Worm (Caenorhabditis elegans): Measurements from ENCODE around the gene rnf-5.

DNA sequence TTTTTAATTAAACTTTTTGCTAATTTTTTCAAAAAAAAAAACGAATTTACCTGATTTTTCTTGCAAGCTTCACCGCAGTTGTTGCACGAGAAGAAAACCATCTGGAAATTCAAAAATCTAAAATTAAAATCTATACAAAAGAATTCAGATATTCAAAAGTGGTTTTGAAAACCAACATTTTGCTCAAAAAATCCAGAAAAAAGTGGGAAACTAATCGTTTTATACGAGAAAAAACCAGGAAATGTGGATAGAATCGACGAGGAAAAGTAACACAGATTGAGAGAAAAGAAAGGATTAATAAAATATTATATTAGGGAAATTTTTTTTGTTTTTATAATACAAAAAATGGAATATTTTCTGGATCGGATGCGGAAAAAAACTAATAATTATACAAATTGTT, 2.6 kb downstream of the rnf-5 start, which contains the start of gene C16C10.8:
- TF ChIP-seq mes-4 (tag; optimal IDR thresholded peaks at IDR 0.05): no peak
- TF ChIP-seq F22D6.2 (tag; optimal IDR thresholded peaks at IDR 0.05): no peak
- TF ChIP-seq T26A5.8 (tag; optimal IDR thresholded peaks at IDR 0.05): no peak
- TF ChIP-seq C17E4.6 (GFP tag; IDR thresholded peaks at IDR 0.05): no peak
- TF ChIP-seq snpc-4 (GFP tag; optimal IDR thresholded peaks at IDR 0.05): no peak
- no peak for TF ChIP-seq snpc-4 (tag; optimal IDR thresholded peaks at IDR 0.05)
- no peak for TF ChIP-seq Y95B8A.8 (GFP tag; IDR thresholded peaks at IDR 0.05)
- TF ChIP-seq madf-6 (GFP tag; IDR thresholded peaks at IDR 0.05): no peak
- no peak for TF ChIP-seq lsl-1 (GFP tag; optimal IDR thresholded peaks at IDR 0.05)
- TF ChIP-seq hsf-1 (GFP tag; IDR thresholded peaks at IDR 0.05): no peak
- no peak for TF ChIP-seq lsy-27 (tag; optimal IDR thresholded peaks at IDR 0.05; ENCODE audit: borderline replicate concordance, insufficient read depth)
- TF ChIP-seq madf-10 (tag; optimal IDR thresholded peaks at IDR 0.05): no peak
- no peak for TF ChIP-seq K11D2.4 (GFP tag; IDR thresholded peaks at IDR 0.05)
- no peak for TF ChIP-seq lag-1 (GFP tag; IDR thresholded peaks at IDR 0.05)
- no peak for TF ChIP-seq ztf-6 (GFP tag; IDR thresholded peaks at IDR 0.05)

All from whole organism, young adult.